Worm (Caenorhabditis elegans) whole organism, young adult: ENCODE measurements around the gene Y58A7A.1.

Experiments
- B0035.1 ChIP-seq: sonication (generic microtip); optimal IDR thresholded peaks from 2 replicates; lab custom pipeline; 2016; ENCODE audit warnings: missing genetic modification characterization, mild to moderate bottlenecking, missing compliant biosample characterization, missing genotype, missing genetic modification reagents
- B0336.3 ChIP-seq: fragments of 200-800 bp; sonication (Bioruptor generic); IDR thresholded peaks from 2 replicates; pipeline ENCODE4 v1.3.6; 2022; ENCODE audit warnings: missing genetic modification characterization, missing compliant biosample characterization
- C06A6.2 ChIP-seq: fragments of 200-800 bp; sonication (Bioruptor generic); conservative IDR thresholded peaks from 2 replicates; pipeline ENCODE4 v1.3.6; 2022; ENCODE audit warnings: missing genetic modification characterization, missing compliant biosample characterization
- D2030.7 ChIP-seq: fragments of 200-800 bp; sonication (Bioruptor generic); IDR thresholded peaks from 2 replicates; pipeline ENCODE4 v1.3.6; 2022; ENCODE audit warnings: missing genetic modification reagents, missing genetic modification characterization, missing compliant biosample characterization
- F37B4.10 ChIP-seq: fragments of 200-800 bp; sonication (Bioruptor generic); IDR thresholded peaks from 2 replicates; pipeline ENCODE4 v1.3.6; 2022; ENCODE audit warnings: missing genetic modification characterization, missing compliant biosample characterization
- F52B5.7 ChIP-seq: sonication (generic microtip); optimal IDR thresholded peaks from 2 replicates; lab custom pipeline; 2016; ENCODE audit warnings: mild to moderate bottlenecking, missing genetic modification characterization, missing compliant biosample characterization
- F57A8.1 ChIP-seq: fragments of 200-800 bp; sonication (Bioruptor generic); optimal IDR thresholded peaks from 2 replicates; lab custom pipeline; 2018; ENCODE audit warnings: mild to moderate bottlenecking, missing genetic modification characterization, moderate library complexity, missing compliant biosample characterization
- K11D2.4 ChIP-seq: fragments of 200-800 bp; sonication (Bioruptor generic); IDR thresholded peaks from 2 replicates; pipeline ENCODE4 v1.3.6; 2022; ENCODE audit warnings: missing genetic modification reagents, missing genetic modification characterization, missing compliant biosample characterization
- Y53G8AR.9 ChIP-seq: fragments of 200-800 bp; sonication (Bioruptor generic); conservative IDR thresholded peaks from 2 replicates; pipeline ENCODE4 v1.3.6; 2022; ENCODE audit warnings: missing genetic modification reagents, missing genetic modification characterization, missing compliant biosample characterization
- Y56A3A.18 ChIP-seq: fragments of 200-800 bp; sonication (Bioruptor generic); IDR thresholded peaks from 2 replicates; pipeline ENCODE4 v1.3.6; 2022; ENCODE audit warnings: missing genetic modification reagents, missing genetic modification characterization, missing compliant biosample characterization
- Y67H2A.10 ChIP-seq: fragments of 200-800 bp; sonication (Bioruptor generic); conservative IDR thresholded peaks from 2 replicates; pipeline ENCODE4 v1.3.6; 2022; ENCODE audit warnings: missing genetic modification reagents, missing genetic modification characterization, missing compliant biosample characterization
- akir-1 ChIP-seq: fragments of 200-800 bp; sonication (Bioruptor generic); optimal IDR thresholded peaks from 2 replicates; lab custom pipeline; 2018; ENCODE audit warnings: mild to moderate bottlenecking, missing genetic modification characterization, moderate library complexity, missing compliant biosample characterization
- aptf-2 ChIP-seq: fragments of 200-800 bp; sonication (Bioruptor generic); conservative IDR thresholded peaks from 2 replicates; pipeline ENCODE4 v1.3.6; 2022; ENCODE audit warnings: missing genetic modification reagents, missing genetic modification characterization, missing compliant biosample characterization
- atf-7 ChIP-seq: sonication (generic microtip); optimal IDR thresholded peaks from 2 replicates; lab custom pipeline; 2017; ENCODE audit warnings: mild to moderate bottlenecking, missing genetic modification characterization, missing compliant biosample characterization
- athp-1 ChIP-seq: sonication (generic microtip); optimal IDR thresholded peaks from 2 replicates; lab custom pipeline; 2017; ENCODE audit warnings: mild to moderate bottlenecking, missing genetic modification characterization, missing compliant biosample characterization
- attf-6 ChIP-seq: fragments of 200-800 bp; sonication (Bioruptor generic); IDR thresholded peaks from 2 replicates; pipeline ENCODE4 v1.3.6; 2022; ENCODE audit warnings: missing genetic modification reagents, missing genetic modification characterization, missing compliant biosample characterization
- cebp-2 ChIP-seq: fragments of 200-800 bp; sonication (Bioruptor generic); IDR thresholded peaks from 2 replicates; pipeline ENCODE4 v1.3.6; 2022; ENCODE audit warnings: missing genetic modification characterization, missing compliant biosample characterization
- ceh-100 ChIP-seq: fragments of 200-800 bp; sonication (Bioruptor generic); IDR thresholded peaks from 2 replicates; pipeline ENCODE4 v1.3.6; 2022; ENCODE audit warnings: missing genetic modification reagents, missing genetic modification characterization, missing compliant biosample characterization
- ceh-91 ChIP-seq: fragments of 200-800 bp; sonication (Bioruptor generic); IDR thresholded peaks from 2 replicates; pipeline ENCODE4 v1.3.6; 2022; ENCODE audit warnings: missing genetic modification reagents, missing genetic modification characterization, missing compliant biosample characterization
- dpff-1 ChIP-seq: sonication (generic microtip); optimal IDR thresholded peaks from 2 replicates; lab custom pipeline; 2017; ENCODE audit warnings: mild to moderate bottlenecking, missing genetic modification characterization, missing compliant biosample characterization
- egl-44 ChIP-seq: fragments of 200-800 bp; sonication (Bioruptor generic); IDR thresholded peaks from 2 replicates; pipeline ENCODE4 v1.3.6; 2022; ENCODE audit warnings: missing genetic modification reagents, missing genetic modification characterization, missing compliant biosample characterization
- egrh-3 ChIP-seq: fragments of 200-800 bp; sonication (Bioruptor generic); IDR thresholded peaks from 2 replicates; pipeline ENCODE4 v1.3.6; 2022; ENCODE audit warnings: missing genetic modification reagents, missing genetic modification characterization, missing compliant biosample characterization
- ets-4 ChIP-seq: fragments of 200-800 bp; sonication (Bioruptor generic); optimal IDR thresholded peaks from 2 replicates; lab custom pipeline; 2018; ENCODE audit warnings: mild to moderate bottlenecking, missing genetic modification characterization, missing compliant biosample characterization
- fkh-3 ChIP-seq: sonication (generic microtip); optimal IDR thresholded peaks from 2 replicates; lab custom pipeline; 2016; ENCODE audit warnings: mild to moderate bottlenecking, missing genetic modification characterization, missing compliant biosample characterization
- gei-17 ChIP-seq: fragments of 200-800 bp; sonication (Bioruptor generic); optimal IDR thresholded peaks from 2 replicates; lab custom pipeline; 2018; ENCODE audit warnings: mild to moderate bottlenecking, missing genetic modification characterization, missing compliant biosample characterization
- him-1 ChIP-seq: sonication (generic microtip); optimal IDR thresholded peaks from 2 replicates; lab custom pipeline; 2016; ENCODE audit warnings: missing genotype, missing genetic modification reagents, missing genetic modification characterization, missing compliant biosample characterization
- hmg-20 ChIP-seq: fragments of 200-800 bp; sonication (Bioruptor generic); IDR thresholded peaks from 2 replicates; pipeline ENCODE4 v1.3.6; 2022; ENCODE audit warnings: missing genetic modification reagents, missing genetic modification characterization, missing compliant biosample characterization
- let-526 ChIP-seq: fragments of 200-800 bp; sonication (Bioruptor generic); IDR thresholded peaks from 2 replicates; pipeline ENCODE4 v1.3.6; 2022; ENCODE audit warnings: missing genetic modification reagents, missing genetic modification characterization, missing compliant biosample characterization
- lin-26 ChIP-seq: fragments of 200-800 bp; sonication (Bioruptor generic); IDR thresholded peaks from 2 replicates; pipeline ENCODE4 v1.3.6; 2022; ENCODE audit warnings: missing genetic modification reagents, missing genetic modification characterization, missing compliant biosample characterization
- lin-40 ChIP-seq: sonication (generic microtip); optimal IDR thresholded peaks from 2 replicates; lab custom pipeline; 2016; ENCODE audit warnings: missing genetic modification characterization, mild to moderate bottlenecking, missing compliant biosample characterization, missing genotype, missing genetic modification reagents
- lsl-1 ChIP-seq: fragments of 200-800 bp; sonication (Bioruptor generic); optimal IDR thresholded peaks from 2 replicates; lab custom pipeline; 2018; ENCODE audit warnings: mild to moderate bottlenecking, missing genetic modification characterization, moderate library complexity, missing compliant biosample characterization
- madf-10 ChIP-seq: sonication (generic microtip); optimal IDR thresholded peaks from 2 replicates; lab custom pipeline; 2016; ENCODE audit warnings: mild to moderate bottlenecking, missing genetic modification characterization, missing compliant biosample characterization
- madf-6 ChIP-seq: fragments of 200-800 bp; sonication (Bioruptor generic); IDR thresholded peaks from 2 replicates; pipeline ENCODE4 v1.3.6; 2022; ENCODE audit warnings: missing genetic modification reagents, missing genetic modification characterization, missing compliant biosample characterization
- madf-8 ChIP-seq: fragments of 200-800 bp; sonication (Bioruptor generic); conservative IDR thresholded peaks from 2 replicates; pipeline ENCODE4 v1.3.6; 2022; ENCODE audit warnings: missing genetic modification reagents, missing genetic modification characterization, missing compliant biosample characterization
- mcd-1 ChIP-seq: fragments of 200-800 bp; sonication (Bioruptor generic); IDR thresholded peaks from 2 replicates; pipeline ENCODE4 v1.3.6; 2022; ENCODE audit warnings: missing genetic modification reagents, missing genetic modification characterization, missing compliant biosample characterization
- mel-28 ChIP-seq: sonication (generic microtip); optimal IDR thresholded peaks from 2 replicates; lab custom pipeline; 2016; ENCODE audit warnings: borderline replicate concordance, mild to moderate bottlenecking, missing genetic modification characterization, missing compliant biosample characterization
- nfya-1 ChIP-seq: sonication (generic microtip); optimal IDR thresholded peaks from 2 replicates; lab custom pipeline; 2017; ENCODE audit warnings: antibody characterized with exemption, missing compliant biosample characterization, missing genetic modification characterization, borderline replicate concordance; ENCODE audit not compliant: insufficient read depth
- nfyb-1 ChIP-seq: fragments of 200-800 bp; sonication (Bioruptor generic); IDR thresholded peaks from 2 replicates; pipeline ENCODE4 v1.3.6; 2022; ENCODE audit warnings: missing genetic modification reagents, missing genetic modification characterization, missing compliant biosample characterization
- nhr-179 ChIP-seq: sonication (generic microtip); optimal IDR thresholded peaks from 2 replicates; lab custom pipeline; 2016; ENCODE audit warnings: mild to moderate bottlenecking, missing genetic modification characterization, missing compliant biosample characterization
- nhr-80 ChIP-seq: sonication (generic microtip); optimal IDR thresholded peaks from 2 replicates; lab custom pipeline; 2016; ENCODE audit warnings: missing genetic modification characterization, missing compliant biosample characterization
- pbrm-1 ChIP-seq: fragments of 200-800 bp; sonication (Bioruptor generic); IDR thresholded peaks from 2 replicates; pipeline ENCODE4 v1.3.6; 2022; ENCODE audit warnings: missing genetic modification reagents, missing genetic modification characterization, missing compliant biosample characterization
- repo-1 ChIP-seq: sonication (generic microtip); optimal IDR thresholded peaks from 2 replicates; lab custom pipeline; 2017; ENCODE audit warnings: mild to moderate bottlenecking, missing genetic modification characterization, missing compliant biosample characterization
- sptf-2 ChIP-seq: fragments of 200-800 bp; sonication (Bioruptor generic); optimal IDR thresholded peaks from 2 replicates; lab custom pipeline; 2018; ENCODE audit warnings: mild to moderate bottlenecking, missing genetic modification characterization, missing compliant biosample characterization
- tbx-9 ChIP-seq: sonication (generic microtip); optimal IDR thresholded peaks from 2 replicates; lab custom pipeline; 2016; ENCODE audit warnings: borderline replicate concordance, missing genetic modification characterization, inconsistent platforms, missing compliant biosample characterization
- tlf-1 ChIP-seq: fragments of 200-800 bp; sonication (Bioruptor generic); optimal IDR thresholded peaks from 2 replicates; lab custom pipeline; 2018; ENCODE audit warnings: mild to moderate bottlenecking, missing genetic modification characterization, missing compliant biosample characterization
- xnd-1 ChIP-seq: sonication (generic microtip); optimal IDR thresholded peaks from 2 replicates; lab custom pipeline; 2016; ENCODE audit warnings: missing genotype, missing genetic modification reagents, missing genetic modification characterization, missing compliant biosample characterization
- zfh-2 ChIP-seq: fragments of 200-800 bp; sonication (Bioruptor generic); conservative IDR thresholded peaks from 2 replicates; pipeline ENCODE4 v1.3.6; 2022; ENCODE audit warnings: missing genetic modification reagents, missing genetic modification characterization, missing compliant biosample characterization

Gene Y58A7A.1

DNA sequence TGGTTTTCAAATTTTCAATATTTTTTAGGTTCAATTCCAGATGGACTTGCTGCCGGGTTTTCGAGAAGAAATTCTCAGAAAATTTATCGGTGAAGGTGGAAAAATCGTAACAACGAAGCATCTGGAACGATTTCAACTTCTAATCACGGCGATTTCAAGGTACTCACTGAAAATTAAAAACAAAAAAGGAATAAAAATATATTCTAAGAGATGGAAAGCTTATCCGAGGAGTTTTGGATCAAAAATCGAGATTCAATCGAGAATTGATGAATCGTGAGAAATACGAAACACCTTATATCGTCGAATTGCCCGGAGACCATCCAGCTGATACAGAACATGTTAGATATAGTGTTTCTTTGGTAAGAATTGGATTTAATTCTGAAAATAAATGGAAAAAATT, 17.1 kb downstream of the Y58A7A.1 start, which contains the start of gene K11D12.12:
Gene K11D12.12, plus strand, starts transcription at position 29 of the 400 bp plus-strand sequence.
- TF ChIP-seq athp-1 (tag; lab: Kevin White, UChicago), result no peak
- 0 out of 2 replicates have a peak, but pooled peaks have one; percentile 23 for TF ChIP-seq madf-6 (GFP tag; lab: Robert Waterston, UW)
- no peak for TF ChIP-seq him-1 (tag; lab: Kevin White, UChicago)
- TF ChIP-seq let-526 (GFP tag; lab: Robert Waterston, UW), result no peak
- TF ChIP-seq Y53G8AR.9 (GFP tag; lab: Robert Waterston, UW), result 0 out of 2 replicates have a peak, but pooled peaks have one; percentile 34
- TF ChIP-seq D2030.7 (GFP tag; lab: Robert Waterston, UW), result no peak
- no peak for TF ChIP-seq sptf-2 (GFP tag; lab: Kevin White, UChicago)
- no peak for TF ChIP-seq madf-10
- TF ChIP-seq Y56A3A.18 (GFP tag; lab: Robert Waterston, UW), result no peak
- no peak for TF ChIP-seq mcd-1 (GFP tag; lab: Robert Waterston, UW)
- peak; percentile 4 for TF ChIP-seq xnd-1

DNA sequence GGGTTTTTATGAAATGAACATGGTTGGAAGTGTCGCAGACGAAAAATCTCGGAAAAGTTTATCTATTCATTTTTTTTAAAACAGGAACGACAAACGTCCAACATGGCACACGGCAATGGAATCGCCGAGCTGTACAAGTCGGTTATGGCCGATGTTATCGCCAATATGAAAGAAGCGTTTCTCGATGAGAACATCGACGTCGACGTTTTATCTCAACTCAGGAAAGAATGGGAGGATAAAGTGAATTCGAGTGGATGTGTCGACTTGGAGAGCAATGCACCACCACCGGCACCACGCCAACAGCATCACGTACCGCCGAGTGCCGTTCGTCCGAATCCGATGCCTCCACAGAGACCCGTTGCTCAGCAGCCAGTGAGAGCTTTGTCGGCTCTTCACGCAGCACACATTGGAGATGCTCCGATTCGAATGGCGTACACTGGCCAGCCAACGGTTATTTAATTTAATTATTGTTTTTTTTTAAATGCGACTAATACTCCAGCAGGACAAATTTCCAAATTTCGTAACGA, 19.2 kb downstream of the Y58A7A.1 start:
- TF ChIP-seq K11D2.4 (GFP tag; lab: Robert Waterston, UW) (0 out of 2 replicates have a peak, but pooled peaks have one; percentile 16), ets-4 (GFP tag; lab: Kevin White, UChicago) (no peak), nfyb-1 (GFP tag; lab: Robert Waterston, UW) (peak; percentile 66; the same call in 1 of the 2 replicates), attf-6 (GFP tag; lab: Robert Waterston, UW) (no peak), hmg-20 (GFP tag; lab: Robert Waterston, UW) (no peak), nhr-179 (tag; lab: Kevin White, UChicago) (no peak), tlf-1 (GFP tag; lab: Kevin White, UChicago) (no peak), F57A8.1 (GFP tag; lab: Kevin White, UChicago) (no peak), fkh-3 (no peak), B0336.3 (GFP tag; lab: Robert Waterston, UW) (no peak), aptf-2 (GFP tag; lab: Robert Waterston, UW) (no peak), lin-40 (tag; lab: Kevin White, UChicago) (no peak), F37B4.10 (GFP tag; lab: Robert Waterston, UW) (no peak), ceh-100 (no peak), mel-28 (tag; lab: Kevin White, UChicago) (no peak), athp-1 (tag; lab: Kevin White, UChicago) (no peak), ceh-91 (no peak), nfya-1 (tag; lab: Kevin White, UChicago) (no peak), egl-44 (GFP tag; lab: Robert Waterston, UW) (peak; percentile 33; the same call in 1 of the 2 replicates), nhr-80 (tag; lab: Kevin White, UChicago) (no peak), F52B5.7 (tag; lab: Kevin White, UChicago) (no peak), B0035.1 (tag; lab: Kevin White, UChicago) (no peak), tbx-9 (no peak), mcd-1 (GFP tag; lab: Robert Waterston, UW) (0 out of 2 replicates have a peak, but pooled peaks have one; percentile 21), gei-17 (GFP tag; lab: Kevin White, UChicago) (no peak), cebp-2 (no peak), zfh-2 (GFP tag; lab: Robert Waterston, UW) (peak; percentile 76; the same call in 1 of the 2 replicates), egrh-3 (GFP tag; lab: Robert Waterston, UW) (no peak; the same call in 1 of the 2 replicates), C06A6.2 (no peak), pbrm-1 (GFP tag; lab: Robert Waterston, UW) (no peak), Y67H2A.10 (GFP tag; lab: Robert Waterston, UW) (no peak), repo-1 (tag; lab: Kevin White, UChicago) (no peak), lsl-1 (GFP tag; lab: Kevin White, UChicago) (no peak), akir-1 (GFP tag; lab: Kevin White, UChicago) (no peak), atf-7 (tag; lab: Kevin White, UChicago) (no peak), xnd-1 (no peak), let-526 (GFP tag; lab: Robert Waterston, UW) (no peak), lin-26 (GFP tag; lab: Robert Waterston, UW) (no peak), madf-8 (GFP tag; lab: Robert Waterston, UW) (no peak), dpff-1 (no peak)
